Worm (Caenorhabditis elegans) whole organism, L3 larva: Measurements from ENCODE around the gene nspe-6.

Experiments
- aly-2 ChIP-seq: fragments of 150-350 bp; optimal IDR thresholded peaks from 2 replicates; lab custom pipeline; 2014; ENCODE audit warnings: missing biosample characterization, missing genetic modification characterization
- ama-1 ChIP-seq: fragments of 150-350 bp; optimal IDR thresholded peaks from 2 replicates; lab custom pipeline; 2018
- ceh-16 ChIP-seq: sonication (generic microtip); optimal IDR thresholded peaks from 2 replicates; lab custom pipeline; 2017; ENCODE audit warnings: missing biosample characterization, missing genetic modification characterization
- ceh-82 ChIP-seq: fragments of 150-350 bp; optimal IDR thresholded peaks from 2 replicates; lab custom pipeline; 2014; ENCODE audit warnings: missing biosample characterization, missing genetic modification characterization
- ceh-9 ChIP-seq: sonication (generic microtip); optimal IDR thresholded peaks from 2 replicates; lab custom pipeline; 2018; ENCODE audit warnings: missing biosample characterization, missing genetic modification characterization
- daf-12 ChIP-seq: fragments of 150-350 bp; optimal IDR thresholded peaks from 2 replicates; lab custom pipeline; 2014; ENCODE audit warnings: missing biosample characterization, missing genetic modification reagents, missing genetic modification characterization
- egl-27 ChIP-seq: sonication (generic microtip); optimal IDR thresholded peaks from 4 replicates; lab custom pipeline; 2017; ENCODE audit warnings: missing biosample characterization, missing genetic modification reagents, missing genetic modification characterization
- elt-1 ChIP-seq: fragments of 150-350 bp; optimal IDR thresholded peaks from 2 replicates; lab custom pipeline; 2014; ENCODE audit warnings: missing biosample characterization, missing genetic modification characterization
- elt-2 ChIP-seq: sonication (generic microtip); optimal IDR thresholded peaks from 2 replicates; lab custom pipeline; 2016; ENCODE audit warnings: missing genetic modification reagents, mild to moderate bottlenecking, missing genetic modification characterization, missing compliant biosample characterization
- eor-1 ChIP-seq, 2 experiments: fragments of 150-350 bp; optimal IDR thresholded peaks; 2 replicates each; lab custom pipeline; 2014 to 2018; ENCODE audit warnings: missing biosample characterization in 2 of 2, missing genetic modification characterization in 2 of 2
- fkh-10 ChIP-seq: sonication (generic microtip); optimal IDR thresholded peaks from 2 replicates; lab custom pipeline; 2017; ENCODE audit warnings: missing biosample characterization, missing genetic modification reagents, missing genetic modification characterization
- fkh-2 ChIP-seq: fragments of 150-350 bp; optimal IDR thresholded peaks from 2 replicates; lab custom pipeline; 2014; ENCODE audit warnings: missing biosample characterization, missing genetic modification reagents, missing genetic modification characterization
- fos-1 ChIP-seq: fragments of 150-350 bp; optimal IDR thresholded peaks from 2 replicates; lab custom pipeline; 2014; ENCODE audit warnings: missing biosample characterization, missing genetic modification characterization
- hmg-11 ChIP-seq: sonication (generic microtip); optimal IDR thresholded peaks from 2 replicates; lab custom pipeline; 2016; ENCODE audit warnings: missing genetic modification characterization, missing compliant biosample characterization
- jun-1 ChIP-seq: fragments of 150-350 bp; optimal IDR thresholded peaks from 2 replicates; lab custom pipeline; 2014; ENCODE audit warnings: missing biosample characterization, missing genetic modification reagents, missing genetic modification characterization
- lin-15B ChIP-seq: fragments of 150-350 bp; optimal IDR thresholded peaks from 2 replicates; lab custom pipeline; 2014; ENCODE audit warnings: missing biosample characterization, missing genetic modification characterization
- lin-39 ChIP-seq: fragments of 150-350 bp; optimal IDR thresholded peaks from 2 replicates; lab custom pipeline; 2018; ENCODE audit warnings: missing biosample characterization, missing genetic modification reagents, missing genetic modification characterization
- mml-1 ChIP-seq: fragments of 150-350 bp; sonication (generic microtip); optimal IDR thresholded peaks from 3 replicates; lab custom pipeline; 2014; ENCODE audit warnings: missing biosample characterization, missing genetic modification characterization
- nfya-1 ChIP-seq: sonication (generic microtip); optimal IDR thresholded peaks from 2 replicates; lab custom pipeline; 2017; ENCODE audit warnings: missing genetic modification characterization, mild to moderate bottlenecking, missing compliant biosample characterization, antibody characterized with exemption, moderate library complexity; ENCODE audit not compliant: insufficient read depth
- nhr-11 ChIP-seq: fragments of 150-350 bp; optimal IDR thresholded peaks from 2 replicates; lab custom pipeline; 2014; ENCODE audit warnings: missing biosample characterization, missing genetic modification characterization
- nhr-12 ChIP-seq: fragments of 150-350 bp; optimal IDR thresholded peaks from 2 replicates; lab custom pipeline; 2014; ENCODE audit warnings: missing biosample characterization, missing genetic modification characterization
- nhr-23 ChIP-seq: fragments of 150-350 bp; optimal IDR thresholded peaks from 2 replicates; lab custom pipeline; 2014; ENCODE audit warnings: missing biosample characterization, missing genetic modification reagents, missing genetic modification characterization
- nhr-25 ChIP-seq: sonication (generic microtip); optimal IDR thresholded peaks from 2 replicates; lab custom pipeline; 2017; ENCODE audit warnings: missing biosample characterization, missing genetic modification characterization
- nhr-28 ChIP-seq: fragments of 150-350 bp; optimal IDR thresholded peaks from 2 replicates; lab custom pipeline; 2014; ENCODE audit warnings: missing biosample characterization, missing genetic modification characterization
- nhr-43 ChIP-seq: sonication (generic microtip); optimal IDR thresholded peaks from 2 replicates; lab custom pipeline; 2016; ENCODE audit warnings: mild to moderate bottlenecking, missing genetic modification characterization, missing compliant biosample characterization; ENCODE audit not compliant: poor library complexity, severe bottlenecking
- nhr-67 ChIP-seq: fragments of 150-350 bp; optimal IDR thresholded peaks from 2 replicates; lab custom pipeline; 2014; ENCODE audit warnings: missing biosample characterization, missing genetic modification characterization
- nhr-76 ChIP-seq: fragments of 150-350 bp; sonication (generic microtip); optimal IDR thresholded peaks from 5 replicates; lab custom pipeline; 2014; ENCODE audit warnings: missing biosample characterization, missing genetic modification characterization
- nhr-77 ChIP-seq: fragments of 150-350 bp; optimal IDR thresholded peaks from 2 replicates; lab custom pipeline; 2014; ENCODE audit warnings: missing biosample characterization, missing genetic modification characterization
- pha-4 ChIP-seq: fragments of 150-350 bp; optimal IDR thresholded peaks from 2 replicates; lab custom pipeline; 2014; ENCODE audit warnings: missing biosample characterization, missing genetic modification reagents, missing genetic modification characterization
- pqm-1 ChIP-seq: fragments of 150-350 bp; optimal IDR thresholded peaks from 2 replicates; lab custom pipeline; 2017; ENCODE audit warnings: missing biosample characterization, missing genetic modification characterization, inconsistent platforms
- sea-2 ChIP-seq: fragments of 150-350 bp; sonication (generic microtip); optimal IDR thresholded peaks from 4 replicates; lab custom pipeline; 2014; ENCODE audit warnings: missing biosample characterization, missing genetic modification reagents, missing genetic modification characterization
- skn-1 ChIP-seq: fragments of 150-350 bp; optimal IDR thresholded peaks from 2 replicates; lab custom pipeline; 2014; ENCODE audit warnings: missing biosample characterization, missing genetic modification characterization
- snpc-4 ChIP-seq: fragments of 150-350 bp; optimal IDR thresholded peaks from 2 replicates; lab custom pipeline; 2014; ENCODE audit warnings: missing biosample characterization, missing genetic modification characterization
- tbx-2 ChIP-seq: sonication (generic microtip); optimal IDR thresholded peaks from 2 replicates; lab custom pipeline; 2016; ENCODE audit warnings: mild to moderate bottlenecking, missing genetic modification characterization, missing compliant biosample characterization
- unc-39 ChIP-seq: sonication (generic microtip); optimal IDR thresholded peaks from 4 replicates; lab custom pipeline; 2017; ENCODE audit warnings: missing biosample characterization, missing genetic modification characterization
- ztf-4 ChIP-seq: fragments of 150-350 bp; optimal IDR thresholded peaks from 2 replicates; lab custom pipeline; 2014; ENCODE audit warnings: missing biosample characterization, missing genetic modification characterization

The nspe-6 gene

DNA sequence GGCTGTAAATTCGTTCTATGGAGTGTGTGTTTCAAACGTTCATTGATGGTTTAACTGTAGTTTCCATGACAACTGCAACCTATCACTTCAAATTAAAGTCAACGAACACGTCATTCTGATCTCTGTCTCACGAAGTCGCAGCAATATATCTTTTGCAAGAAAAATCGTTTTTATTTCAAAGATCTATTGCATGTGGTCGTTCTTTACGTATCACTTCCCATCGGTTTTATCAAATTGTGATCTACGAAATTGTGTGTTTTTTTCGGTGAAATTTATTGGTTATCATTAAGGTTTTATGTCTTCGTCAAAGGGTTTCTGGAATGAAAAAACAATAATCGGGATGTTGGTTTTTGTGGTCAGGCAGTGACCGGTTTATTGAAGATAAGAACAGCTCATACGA is 6.9 kb upstream of the nspe-6 start:
- TF ChIP-seq nhr-28 (tag; lab: Kevin White, UChicago) (no peak), snpc-4 (tag; lab: Kevin White, UChicago) (no peak), nhr-43 (no peak), nhr-77 (tag; lab: Kevin White, UChicago) (no peak), ama-1 (lab: Kevin White, UChicago) (no peak), egl-27 (tag; lab: Kevin White, UChicago) (no peak), daf-12 (no peak), fkh-10 (GFP tag; lab: Kevin White, UChicago) (no peak), ceh-82 (tag; lab: Kevin White, UChicago) (no peak)
- TF ChIP-seq, all 47 proteins: peak for 0

DNA sequence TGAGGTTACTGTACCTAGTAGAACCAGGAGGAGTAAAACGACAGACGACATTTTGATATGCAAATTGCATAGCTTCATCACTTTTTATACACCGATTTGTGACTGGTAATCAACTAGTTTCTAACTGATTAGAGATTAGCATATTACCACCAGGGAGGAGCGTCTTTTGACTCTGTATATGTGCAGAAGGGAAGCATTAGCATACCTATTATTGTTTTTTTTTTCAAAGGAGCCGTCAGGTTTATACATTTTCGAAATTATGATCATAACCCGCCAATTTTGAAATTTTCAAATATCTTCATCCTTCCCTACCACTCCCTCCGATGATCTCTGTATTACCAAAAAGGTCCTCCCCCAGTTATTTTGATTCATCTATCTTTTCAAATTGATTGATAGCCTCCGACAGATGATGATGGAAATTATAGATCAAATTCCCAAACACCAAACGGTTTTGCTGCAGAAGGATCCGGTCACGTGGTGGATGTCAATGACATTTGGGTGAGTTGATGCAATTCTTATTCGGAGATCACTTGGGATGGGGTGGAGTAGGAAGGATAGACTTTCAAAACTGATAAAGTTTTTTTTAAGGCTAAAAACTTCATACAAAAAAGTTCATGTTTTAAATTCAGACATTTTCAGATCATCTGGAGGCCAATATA is 6.1 kb upstream of the nspe-6 start, which contains the start of gene nspe-8:
Gene nspe-8, minus strand, starts transcription at position 51 of the 659 bp plus-strand sequence.
- TF ChIP-seq sea-2 (GFP tag; lab: Kevin White, UChicago) (no peak), lin-15B (no peak), nfya-1 (tag; lab: Kevin White, UChicago) (no peak), nhr-25 (peak; percentile 50), nhr-23 (tag; lab: Kevin White, UChicago) (peak; percentile 82), nhr-43 (peak; percentile 88), ceh-16 (tag; lab: Kevin White, UChicago) (no peak), fkh-2 (tag; lab: Kevin White, UChicago) (no peak)
- TF ChIP-seq, all 47 proteins: peak for 3

DNA sequence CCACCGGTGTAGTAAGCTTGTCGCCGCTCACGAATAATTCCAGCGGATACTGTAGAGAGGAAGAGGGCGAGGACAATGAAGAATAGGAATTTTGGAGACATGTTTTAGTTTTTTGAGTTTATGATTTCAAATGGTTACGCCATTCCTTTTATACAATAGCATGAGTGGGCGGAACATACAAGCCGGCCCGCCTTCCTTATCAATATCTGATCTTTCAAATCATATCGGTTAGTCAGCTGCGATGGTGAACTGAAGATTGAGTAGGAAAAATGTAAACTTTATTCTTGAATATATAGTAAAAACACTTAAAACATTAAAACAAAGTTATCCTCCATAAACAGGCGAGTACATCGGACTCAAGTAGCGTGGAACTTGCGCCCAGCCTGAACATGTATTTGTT is 4.8 kb upstream of the nspe-6 start, which contains the start of gene nspe-1:
Gene nspe-1, minus strand, starts transcription at position 101 of the 400 bp plus-strand sequence.
- TF ChIP-seq nhr-25 (no peak), nhr-67 (no peak), daf-12 (no peak), nhr-12 (tag; lab: Kevin White, UChicago) (no peak), nhr-76 (tag; lab: Kevin White, UChicago) (no peak), hmg-11 (no peak), elt-1 (tag; lab: Kevin White, UChicago) (no peak), pha-4 (tag; lab: Kevin White, UChicago) (no peak), ztf-4 (tag; lab: Kevin White, UChicago) (no peak), aly-2 (no peak), nhr-77 (tag; lab: Kevin White, UChicago) (no peak), lin-39 (tag; lab: Kevin White, UChicago) (no peak)
- TF ChIP-seq, all 47 proteins: peak for 0

DNA sequence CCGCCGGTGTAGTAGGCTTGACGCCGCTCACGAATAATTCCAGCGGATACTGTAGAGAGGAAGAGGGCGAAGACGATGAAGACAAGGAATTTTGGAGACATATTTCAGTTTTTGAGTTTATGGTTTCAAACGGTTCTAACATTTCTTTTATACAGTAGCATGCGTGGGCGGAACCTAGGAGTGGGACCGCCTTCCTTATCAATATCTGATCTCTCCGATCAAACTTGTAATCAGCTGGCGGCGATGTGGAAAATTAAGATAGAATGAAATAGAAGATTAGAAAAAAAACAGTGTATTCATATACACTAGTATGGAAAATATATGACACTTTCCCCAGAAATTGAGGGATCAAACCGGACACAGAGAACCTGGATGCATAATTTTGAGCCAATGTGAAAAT is 3.3 kb upstream of the nspe-6 start, which contains the start of gene nspe-2:
Gene nspe-2, minus strand, starts transcription at position 101 of the 400 bp plus-strand sequence.
- TF ChIP-seq nhr-67 (no peak), elt-1 (tag; lab: Kevin White, UChicago) (no peak), tbx-2 (tag; lab: Kevin White, UChicago) (no peak), unc-39 (no peak), elt-2 (tag; lab: Kevin White, UChicago) (no peak), nhr-11 (no peak), sea-2 (GFP tag; lab: Kevin White, UChicago) (no peak), egl-27 (tag; lab: Kevin White, UChicago) (no peak), nfya-1 (tag; lab: Kevin White, UChicago) (no peak), nhr-12 (tag; lab: Kevin White, UChicago) (no peak), nhr-25 (no peak), jun-1 (tag; lab: Kevin White, UChicago) (no peak), ceh-9 (tag; lab: Kevin White, UChicago) (no peak)

DNA sequence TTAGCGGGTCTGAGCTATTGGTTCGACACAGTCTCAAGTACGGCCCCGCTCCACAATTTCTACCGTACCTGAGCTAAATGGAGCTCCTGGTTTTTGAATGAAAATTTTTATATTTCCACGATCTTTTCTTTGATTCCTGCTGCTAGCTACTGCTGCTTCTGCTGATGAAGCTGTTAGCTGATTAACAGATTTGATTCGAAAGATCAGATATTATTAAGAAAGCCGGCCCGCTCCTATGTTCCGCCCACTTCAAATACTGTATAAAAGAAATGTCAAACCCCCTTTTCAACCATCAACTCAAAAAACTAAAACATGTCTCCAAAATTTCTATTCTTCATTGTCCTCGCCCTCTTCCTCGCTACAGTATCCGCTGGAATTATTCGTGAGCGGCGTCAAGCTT is 1.6 kb upstream of the nspe-6 start, which contains the start of gene nspe-3:
Gene nspe-3, plus strand, starts transcription at position 301 of the 400 bp plus-strand sequence.
- TF ChIP-seq ceh-16 (tag; lab: Kevin White, UChicago) (no peak), aly-2 (no peak), lin-15B (no peak), nhr-28 (tag; lab: Kevin White, UChicago) (no peak), sea-2 (GFP tag; lab: Kevin White, UChicago) (no peak), nhr-11 (no peak), ama-1 (lab: Kevin White, UChicago) (no peak), fos-1 (no peak), nhr-23 (tag; lab: Kevin White, UChicago) (no peak), pqm-1 (tag; lab: Kevin White, UChicago) (no peak), ceh-82 (tag; lab: Kevin White, UChicago) (no peak), eor-1 (tag; optimal IDR thresholded peaks at IDR 0.05; lab: Kevin White, UChicago) (no peak), nhr-67 (no peak), nhr-76 (tag; lab: Kevin White, UChicago) (no peak), skn-1 (tag; lab: Kevin White, UChicago) (no peak), mml-1 (tag; lab: Kevin White, UChicago) (no peak)
